Worm (Caenorhabditis elegans): ENCODE data around the gene F18C5.9.

DNA sequence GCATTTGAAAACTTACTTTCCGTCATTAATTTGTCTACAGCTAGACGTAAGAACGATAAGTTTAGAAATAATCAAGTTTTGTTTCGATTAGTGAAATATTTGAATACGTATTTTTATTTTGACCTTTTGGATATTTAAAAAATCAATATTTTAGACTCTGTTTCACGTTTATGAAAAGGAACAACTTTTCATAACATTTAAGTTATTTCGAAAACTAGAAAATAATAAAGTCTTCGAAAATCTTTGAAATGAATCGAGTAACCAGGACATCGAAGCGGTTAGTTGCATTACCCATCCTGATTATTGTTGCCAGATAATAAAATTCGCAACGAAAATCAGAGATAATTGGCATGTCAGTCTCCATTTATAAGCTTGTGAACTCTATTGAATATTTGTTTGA is 14.3 kb downstream of the F18C5.9 start, which contains the start of gene C56C10.6:
- no peak for TF ChIP-seq ref-1 (GFP tag; conservative IDR thresholded peaks at IDR 0.05)
- no peak for TF ChIP-seq cog-1 (tag; optimal IDR thresholded peaks at IDR 0.05)
- TF ChIP-seq ztf-23 (GFP tag; IDR thresholded peaks at IDR 0.05) = no peak

All from whole organism, midembryonic.